Fruit fly (Drosophila melanogaster): Measurements from ENCODE around the gene CG12746.

The CG12746 gene

dm6 chr3R:5587863-5588519 lies 23.3 kb downstream of the CG12746 start, which contains the start of gene CG2926:
Gene CG2926 (minus strand): TSS chr3R:5588380.
- no peak for TF ChIP-seq stwl (tag; optimal IDR thresholded peaks at IDR 0.05)
- peak; percentile 79 for TF ChIP-seq CG9932 (GFP tag; IDR thresholded peaks at IDR 0.05)
- peak; percentile 56 for TF ChIP-seq ssp (GFP tag; IDR thresholded peaks at IDR 0.05)
- no peak for TF ChIP-seq CG13296 (GFP tag; optimal IDR thresholded peaks at IDR 0.05)
- TF ChIP-seq Dll (GFP tag; IDR thresholded peaks at IDR 0.05; ENCODE audit: partially characterized antibody): peak; percentile 82
- no peak for TF ChIP-seq twi (tag; optimal IDR thresholded peaks at IDR 0.05)
- TF ChIP-seq cato (GFP tag; optimal IDR thresholded peaks at IDR 0.05; ENCODE audit: borderline replicate concordance): no peak
- TF ChIP-seq HLH3B (GFP tag; IDR thresholded peaks at IDR 0.05): 0 out of 2 replicates have a peak, but pooled peaks have one; percentile 6
- no peak for TF ChIP-seq CG8388 (GFP tag; optimal IDR thresholded peaks at IDR 0.05)
- TF ChIP-seq Taf1 (GFP tag; IDR thresholded peaks at IDR 0.05): no peak
- TF ChIP-seq Med (GFP tag): peak; percentile 92
- TF ChIP-seq CG1233 (GFP tag; optimal IDR thresholded peaks at IDR 0.05): peak; percentile 33
- peak; percentile 76 for TF ChIP-seq CG17186 (GFP tag; optimal IDR thresholded peaks at IDR 0.05)
- no peak for TF ChIP-seq CG2202 (tag; optimal IDR thresholded peaks at IDR 0.05)
- peak; percentile 9 for TF ChIP-seq CG8944 (GFP tag; optimal IDR thresholded peaks at IDR 0.05)
- no peak for TF ChIP-seq lov (optimal IDR thresholded peaks at IDR 0.05)
- TF ChIP-seq lov (GFP tag; IDR thresholded peaks at IDR 0.05): 0 out of 3 replicates have a peak, but pooled peaks have one; percentile 5
- no peak for TF ChIP-seq tio (GFP tag; optimal IDR thresholded peaks at IDR 0.05)
- no peak for TF ChIP-seq Lhr (GFP tag; optimal IDR thresholded peaks at IDR 0.05)
- no peak for TF ChIP-seq CG10565 (GFP tag; optimal IDR thresholded peaks at IDR 0.05)
- peak; percentile 47 for TF ChIP-seq onecut (GFP tag; IDR thresholded peaks at IDR 0.05)
- peak; percentile 78 for TF ChIP-seq Rfx (GFP tag; IDR thresholded peaks at IDR 0.05)
- no peak for TF ChIP-seq CG4328 (GFP tag; optimal IDR thresholded peaks at IDR 0.05)
- TF ChIP-seq gsb-n (tag; optimal IDR thresholded peaks at IDR 0.05): no peak
- no peak for TF ChIP-seq CG8478 (optimal IDR thresholded peaks at IDR 0.05)
- no peak for TF ChIP-seq ro (GFP tag; IDR thresholded peaks at IDR 0.05)
- no peak for TF ChIP-seq fd96Cb (tag; optimal IDR thresholded peaks at IDR 0.05)
- 0 out of 3 replicates have a peak, but pooled peaks have one; percentile 6 for TF ChIP-seq ci (GFP tag; IDR thresholded peaks at IDR 0.05)
- TF ChIP-seq Sry-δ (GFP tag; optimal IDR thresholded peaks at IDR 0.05): peak; percentile 96
- TF ChIP-seq eve (GFP tag; optimal IDR thresholded peaks at IDR 0.05): no peak
- TF ChIP-seq CG9797 (GFP tag; optimal IDR thresholded peaks at IDR 0.05): peak; percentile 31
- TF ChIP-seq ab (GFP tag; optimal IDR thresholded peaks at IDR 0.05): no peak
- peak; percentile 40 for TF ChIP-seq CG13624 (GFP tag; optimal IDR thresholded peaks at IDR 0.05)
- no peak for TF ChIP-seq CG7556 (GFP tag; optimal IDR thresholded peaks at IDR 0.05)
- no peak for TF ChIP-seq corto (GFP tag; optimal IDR thresholded peaks at IDR 0.05)
- TF ChIP-seq CG4730 (GFP tag; IDR thresholded peaks at IDR 0.05): no peak
- TF ChIP-seq btn (GFP tag; optimal IDR thresholded peaks at IDR 0.05): no peak
- TF ChIP-seq CG10654 (GFP tag; optimal IDR thresholded peaks at IDR 0.05): peak; percentile 27
- TF ChIP-seq HLH54F (GFP tag; optimal IDR thresholded peaks at IDR 0.05): peak; percentile 46
- no peak for TF ChIP-seq tll (GFP tag; optimal IDR thresholded peaks at IDR 0.05)
- peak; percentile 25 for TF ChIP-seq dmrt11E (tag; optimal IDR thresholded peaks at IDR 0.05)
- TF ChIP-seq Dref (GFP tag; IDR thresholded peaks at IDR 0.05): peak; percentile 81
- peak; percentile 13 for TF ChIP-seq emc (GFP tag; optimal IDR thresholded peaks at IDR 0.05)
- TF ChIP-seq MESR4 (GFP tag; optimal IDR thresholded peaks at IDR 0.05): peak; percentile 94
- no peak for TF ChIP-seq Hr51 (GFP tag; optimal IDR thresholded peaks at IDR 0.05)
- peak; percentile 55 for TF ChIP-seq Myb (GFP tag; optimal IDR thresholded peaks at IDR 0.05)
- TF ChIP-seq Ada2b (GFP tag; IDR thresholded peaks at IDR 0.05): 0 out of 2 replicates have a peak, but pooled peaks have one; percentile 5
- TF ChIP-seq pzg (GFP tag; optimal IDR thresholded peaks at IDR 0.05): peak; percentile 71
- no peak for TF ChIP-seq Ravus (GFP tag; IDR thresholded peaks at IDR 0.05)
- no peak for TF ChIP-seq CG10147 (GFP tag; optimal IDR thresholded peaks at IDR 0.05)

All from whole organism, embryonic.